Worm (Caenorhabditis elegans) whole organism, L3 larva: ENCODE results near the gene fbxb-118.

Experiments used
- R02D3.7 ChIP-seq: fragments of 150-350 bp; optimal IDR thresholded peaks from 2 replicates; lab custom pipeline; 2014; ENCODE audit warnings: missing biosample characterization, missing genetic modification characterization
- ZK546.5 ChIP-seq: sonication (generic microtip); optimal IDR thresholded peaks from 2 replicates; lab custom pipeline; 2017; ENCODE audit warnings: missing biosample characterization, missing genetic modification characterization
- aly-2 ChIP-seq: fragments of 150-350 bp; optimal IDR thresholded peaks from 2 replicates; lab custom pipeline; 2014; ENCODE audit warnings: missing biosample characterization, missing genetic modification characterization
- ama-1 ChIP-seq: fragments of 150-350 bp; optimal IDR thresholded peaks from 2 replicates; lab custom pipeline; 2018
- ceh-16 ChIP-seq: sonication (generic microtip); optimal IDR thresholded peaks from 2 replicates; lab custom pipeline; 2017; ENCODE audit warnings: missing biosample characterization, missing genetic modification characterization
- ceh-28 ChIP-seq: fragments of 150-350 bp; optimal IDR thresholded peaks from 2 replicates; lab custom pipeline; 2014; ENCODE audit warnings: missing biosample characterization, missing genetic modification reagents, missing genetic modification characterization
- ceh-82 ChIP-seq: fragments of 150-350 bp; optimal IDR thresholded peaks from 2 replicates; lab custom pipeline; 2014; ENCODE audit warnings: missing biosample characterization, missing genetic modification characterization
- ceh-9 ChIP-seq: sonication (generic microtip); optimal IDR thresholded peaks from 2 replicates; lab custom pipeline; 2018; ENCODE audit warnings: missing biosample characterization, missing genetic modification characterization
- daf-12 ChIP-seq: fragments of 150-350 bp; optimal IDR thresholded peaks from 2 replicates; lab custom pipeline; 2014; ENCODE audit warnings: missing biosample characterization, missing genetic modification reagents, missing genetic modification characterization
- egl-27 ChIP-seq: sonication (generic microtip); optimal IDR thresholded peaks from 4 replicates; lab custom pipeline; 2017; ENCODE audit warnings: missing biosample characterization, missing genetic modification reagents, missing genetic modification characterization
- egl-5 ChIP-seq: fragments of 150-350 bp; optimal IDR thresholded peaks from 2 replicates; lab custom pipeline; 2017; ENCODE audit warnings: missing biosample characterization, missing genetic modification reagents, missing genetic modification characterization, inconsistent platforms
- elt-2 ChIP-seq: sonication (generic microtip); optimal IDR thresholded peaks from 2 replicates; lab custom pipeline; 2016; ENCODE audit warnings: missing genetic modification reagents, mild to moderate bottlenecking, missing genetic modification characterization, missing compliant biosample characterization
- eor-1 ChIP-seq, 2 experiments: fragments of 150-350 bp; optimal IDR thresholded peaks; 2 replicates each; lab custom pipeline; 2014 to 2018; ENCODE audit warnings: missing biosample characterization in 2 of 2, missing genetic modification characterization in 2 of 2
- fkh-10 ChIP-seq: sonication (generic microtip); optimal IDR thresholded peaks from 2 replicates; lab custom pipeline; 2017; ENCODE audit warnings: missing biosample characterization, missing genetic modification reagents, missing genetic modification characterization
- fkh-2 ChIP-seq: fragments of 150-350 bp; optimal IDR thresholded peaks from 2 replicates; lab custom pipeline; 2014; ENCODE audit warnings: missing biosample characterization, missing genetic modification reagents, missing genetic modification characterization
- fos-1 ChIP-seq: fragments of 150-350 bp; optimal IDR thresholded peaks from 2 replicates; lab custom pipeline; 2014; ENCODE audit warnings: missing biosample characterization, missing genetic modification characterization
- hmg-11 ChIP-seq: sonication (generic microtip); optimal IDR thresholded peaks from 2 replicates; lab custom pipeline; 2016; ENCODE audit warnings: missing genetic modification characterization, missing compliant biosample characterization
- jun-1 ChIP-seq: fragments of 150-350 bp; optimal IDR thresholded peaks from 2 replicates; lab custom pipeline; 2014; ENCODE audit warnings: missing biosample characterization, missing genetic modification reagents, missing genetic modification characterization
- lin-15B ChIP-seq: fragments of 150-350 bp; optimal IDR thresholded peaks from 2 replicates; lab custom pipeline; 2014; ENCODE audit warnings: missing biosample characterization, missing genetic modification characterization
- lin-39 ChIP-seq: fragments of 150-350 bp; optimal IDR thresholded peaks from 2 replicates; lab custom pipeline; 2018; ENCODE audit warnings: missing biosample characterization, missing genetic modification reagents, missing genetic modification characterization
- lsy-12 ChIP-seq: sonication (generic microtip); optimal IDR thresholded peaks from 2 replicates; lab custom pipeline; 2016; ENCODE audit warnings: mild to moderate bottlenecking, missing genetic modification characterization, missing compliant biosample characterization
- nhr-11 ChIP-seq: fragments of 150-350 bp; optimal IDR thresholded peaks from 2 replicates; lab custom pipeline; 2014; ENCODE audit warnings: missing biosample characterization, missing genetic modification characterization
- nhr-23 ChIP-seq: fragments of 150-350 bp; optimal IDR thresholded peaks from 2 replicates; lab custom pipeline; 2014; ENCODE audit warnings: missing biosample characterization, missing genetic modification reagents, missing genetic modification characterization
- nhr-237 ChIP-seq: fragments of 150-350 bp; optimal IDR thresholded peaks from 2 replicates; lab custom pipeline; 2014; ENCODE audit warnings: missing biosample characterization, missing genetic modification characterization
- nhr-25 ChIP-seq: sonication (generic microtip); optimal IDR thresholded peaks from 2 replicates; lab custom pipeline; 2017; ENCODE audit warnings: missing biosample characterization, missing genetic modification characterization
- nhr-28 ChIP-seq: fragments of 150-350 bp; optimal IDR thresholded peaks from 2 replicates; lab custom pipeline; 2014; ENCODE audit warnings: missing biosample characterization, missing genetic modification characterization
- nhr-76 ChIP-seq: fragments of 150-350 bp; sonication (generic microtip); optimal IDR thresholded peaks from 5 replicates; lab custom pipeline; 2014; ENCODE audit warnings: missing biosample characterization, missing genetic modification characterization
- nhr-77 ChIP-seq: fragments of 150-350 bp; optimal IDR thresholded peaks from 2 replicates; lab custom pipeline; 2014; ENCODE audit warnings: missing biosample characterization, missing genetic modification characterization
- pha-4 ChIP-seq: fragments of 150-350 bp; optimal IDR thresholded peaks from 2 replicates; lab custom pipeline; 2014; ENCODE audit warnings: missing biosample characterization, missing genetic modification reagents, missing genetic modification characterization
- pqm-1 ChIP-seq: fragments of 150-350 bp; optimal IDR thresholded peaks from 2 replicates; lab custom pipeline; 2017; ENCODE audit warnings: missing biosample characterization, missing genetic modification characterization, inconsistent platforms
- sea-2 ChIP-seq: fragments of 150-350 bp; sonication (generic microtip); optimal IDR thresholded peaks from 4 replicates; lab custom pipeline; 2014; ENCODE audit warnings: missing biosample characterization, missing genetic modification reagents, missing genetic modification characterization
- skn-1 ChIP-seq: fragments of 150-350 bp; optimal IDR thresholded peaks from 2 replicates; lab custom pipeline; 2014; ENCODE audit warnings: missing biosample characterization, missing genetic modification characterization
- unc-62 ChIP-seq: fragments of 150-350 bp; sonication (generic microtip); optimal IDR thresholded peaks from 4 replicates; lab custom pipeline; 2014; ENCODE audit warnings: missing biosample characterization, missing genetic modification reagents, missing genetic modification characterization
- ztf-11 ChIP-seq: fragments of 150-350 bp; optimal IDR thresholded peaks from 2 replicates; lab custom pipeline; 2014; ENCODE audit warnings: missing biosample characterization, missing genetic modification characterization

fbxb-118 gene

ce11 chrII:4042696-4043095 is 21.2 kb downstream of the fbxb-118 start:
- TF ChIP-seq ama-1 (lab: Kevin White, UChicago) (peak; percentile 8), ceh-16 (tag; lab: Kevin White, UChicago) (no peak)

- TF ChIP-seq ceh-82 (tag; lab: Kevin White, UChicago) = no peak
- no peak for TF ChIP-seq aly-2 (tag; lab: Kevin White, UChicago)
- TF ChIP-seq ceh-9 (tag; lab: Kevin White, UChicago) = no peak
- TF ChIP-seq skn-1 (tag; lab: Kevin White, UChicago) = no peak
- TF ChIP-seq jun-1 (tag; lab: Kevin White, UChicago) = no peak
- TF ChIP-seq fkh-2 = no peak
- TF ChIP-seq daf-12 = no peak
- TF ChIP-seq lin-15B = no peak
- no peak for TF ChIP-seq nhr-25 (tag; lab: Kevin White, UChicago)
- no peak for TF ChIP-seq ZK546.5
- TF ChIP-seq nhr-77 (tag; lab: Kevin White, UChicago) = no peak
- TF ChIP-seq eor-1 (tag; optimal IDR thresholded peaks at IDR 0.05; lab: Kevin White, UChicago) = no peak
- no peak for TF ChIP-seq nhr-11 (tag; lab: Kevin White, UChicago)
- TF ChIP-seq, all 47 proteins: peak for 0
Measured at ce11 chrII:4040066-4040465, 23.8 kb downstream of the fbxb-118 start.

ce11 chrII:4038541-4038940 is 25.4 kb downstream of the fbxb-118 start, which contains the start of gene pqn-48:
pqn-48 (plus strand) TSS chrII:4038884.
- TF ChIP-seq nhr-76 (tag; lab: Kevin White, UChicago) = no peak
- no peak for TF ChIP-seq nhr-237 (tag; lab: Kevin White, UChicago)
- TF ChIP-seq ceh-16 (tag; lab: Kevin White, UChicago) = no peak
- no peak for TF ChIP-seq sea-2 (GFP tag; lab: Kevin White, UChicago)
- TF ChIP-seq skn-1 (tag; lab: Kevin White, UChicago) = no peak
- no peak for TF ChIP-seq fkh-10 (GFP tag; lab: Kevin White, UChicago)
- TF ChIP-seq elt-2 (tag; lab: Kevin White, UChicago) = no peak
- TF ChIP-seq jun-1 (tag; lab: Kevin White, UChicago) = no peak
- no peak for TF ChIP-seq lsy-12
- no peak for TF ChIP-seq aly-2 (tag; lab: Kevin White, UChicago)
- no peak for TF ChIP-seq R02D3.7 (tag; lab: Kevin White, UChicago)
- TF ChIP-seq ceh-28 (tag; lab: Kevin White, UChicago) = no peak
- no peak for TF ChIP-seq ceh-82 (tag; lab: Kevin White, UChicago)
- no peak for TF ChIP-seq lin-15B
- no peak for TF ChIP-seq egl-5 (tag; lab: Kevin White, UChicago)
- no peak for TF ChIP-seq fkh-2
- no peak for TF ChIP-seq nhr-23 (tag; lab: Kevin White, UChicago)

- TF ChIP-seq jun-1 (tag; lab: Kevin White, UChicago) = no peak
- no peak for TF ChIP-seq hmg-11
- no peak for TF ChIP-seq lin-15B
- TF ChIP-seq ztf-11 = no peak
- no peak for TF ChIP-seq lin-39 (tag; lab: Kevin White, UChicago)
- no peak for TF ChIP-seq nhr-28 (tag; lab: Kevin White, UChicago)
- TF ChIP-seq fkh-10 (GFP tag; lab: Kevin White, UChicago) = no peak
- no peak for TF ChIP-seq pqm-1 (tag; lab: Kevin White, UChicago)
- no peak for TF ChIP-seq fos-1 (tag; lab: Kevin White, UChicago)
- no peak for TF ChIP-seq nhr-25 (tag; lab: Kevin White, UChicago)
Measured at ce11 chrII:4032293-4032692, 31.6 kb downstream of the fbxb-118 start, which contains the start of gene K07D4.4. K07D4.4 (minus strand) TSS chrII:4032393.

- no peak for TF ChIP-seq unc-62 (GFP tag; lab: Kevin White, UChicago)
Measured at ce11 chrII:4028276-4028675, 35.6 kb downstream of the fbxb-118 start, which contains the start of gene K07D4.9. K07D4.9 (plus strand) TSS chrII:4028576.

- TF ChIP-seq elt-2 (tag; lab: Kevin White, UChicago) = no peak
- no peak for TF ChIP-seq pha-4 (tag; lab: Kevin White, UChicago)
- TF ChIP-seq egl-27 (tag; lab: Kevin White, UChicago) = no peak
Measured at ce11 chrII:4025462-4025861, 38.4 kb downstream of the fbxb-118 start, which contains the start of gene K07D4.5. K07D4.5 (minus strand) TSS chrII:4025562.
